Worm (Caenorhabditis elegans): ENCODE measurements around the gene dnj-15.
"Not testable (repeated sequence)": the region's sequence is repeated elsewhere in the genome, so short reads cannot be mapped to it uniquely, and the experiment has no call there.

Gene dnj-15

DNA sequence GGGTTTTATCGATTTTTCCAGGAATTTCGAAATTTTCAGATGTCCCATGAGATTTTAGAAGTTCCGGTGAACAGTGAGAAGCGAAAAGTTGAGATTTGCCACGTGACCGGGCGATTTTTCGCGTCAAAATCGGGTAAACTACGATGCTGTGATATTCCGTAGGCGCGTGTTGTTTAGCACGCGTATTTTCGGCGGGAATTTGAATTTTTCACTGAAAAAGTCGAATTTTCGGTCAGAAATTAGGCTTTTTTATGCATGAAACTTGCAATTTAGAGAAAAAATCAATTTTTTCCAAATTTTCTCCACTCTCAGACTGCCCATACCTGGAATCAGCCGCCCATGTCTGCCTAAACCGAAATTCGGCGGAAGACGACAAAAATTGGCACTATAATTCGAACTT is 2.2 kb downstream of the dnj-15 start, which contains the start of gene tsen-34:
Gene tsen-34, plus strand, starts transcription at position 34 of the 400 bp plus-strand sequence.
- TF ChIP-seq ztf-23 (GFP tag; IDR thresholded peaks at IDR 0.05) (no peak), cog-1 (tag; optimal IDR thresholded peaks at IDR 0.05) (no peak), klf-2 (GFP tag; conservative IDR thresholded peaks at IDR 0.05) (no peak), tab-1 (GFP tag; IDR thresholded peaks at IDR 0.05) (no peak), T22C8.4 (GFP tag; IDR thresholded peaks at IDR 0.05) (no peak), med-1 (GFP tag; optimal IDR thresholded peaks at IDR 0.05; ENCODE audit: insufficient read depth) (no peak), flt-1 (GFP tag; IDR thresholded peaks at IDR 0.05) (no peak), ztf-29 (GFP tag; IDR thresholded peaks at IDR 0.05) (no peak), ref-1 (GFP tag; conservative IDR thresholded peaks at IDR 0.05) (no peak)

ce11 chrIV:4180032-4180431 is 3.8 kb downstream of the dnj-15 start:
- 0 out of 2 replicates have a peak, but pooled peaks have one; percentile 39 for TF ChIP-seq ztf-23 (GFP tag; IDR thresholded peaks at IDR 0.05)

- TF ChIP-seq flt-1 (GFP tag; IDR thresholded peaks at IDR 0.05) (peak; percentile 51; the same call in 1 of the 2 replicates), ztf-23 (GFP tag; IDR thresholded peaks at IDR 0.05) (peak; percentile 78)
Measured at ce11 chrIV:4184767-4185166, 8.6 kb downstream of the dnj-15 start.

DNA sequence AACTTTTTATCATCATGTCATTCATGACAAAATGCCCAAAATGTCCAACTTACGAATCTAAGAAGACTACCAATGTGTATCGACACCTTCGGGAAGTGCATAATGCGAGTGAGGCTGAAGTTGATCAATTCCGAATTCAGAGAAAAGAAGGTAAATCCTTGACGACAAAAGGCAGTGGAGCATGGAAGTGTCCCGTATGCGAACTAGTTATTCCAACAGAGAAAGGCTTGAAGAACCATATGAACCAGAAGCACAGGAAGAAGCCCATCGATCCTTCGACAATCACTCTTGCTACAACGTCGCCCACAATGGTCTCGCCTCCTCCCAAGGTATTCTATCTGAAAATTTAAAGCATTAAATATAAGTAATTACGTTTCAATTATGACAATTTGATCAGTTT is 9.9 kb downstream of the dnj-15 start, which contains the start of gene K08D10.11:
Gene K08D10.11, minus strand, starts transcription at position 101 of the 400 bp plus-strand sequence.
- not testable (repeated sequence) for TF ChIP-seq T22C8.4 (GFP tag; IDR thresholded peaks at IDR 0.05); ztf-23 (GFP tag; IDR thresholded peaks at IDR 0.05); cog-1 (tag; optimal IDR thresholded peaks at IDR 0.05)

DNA sequence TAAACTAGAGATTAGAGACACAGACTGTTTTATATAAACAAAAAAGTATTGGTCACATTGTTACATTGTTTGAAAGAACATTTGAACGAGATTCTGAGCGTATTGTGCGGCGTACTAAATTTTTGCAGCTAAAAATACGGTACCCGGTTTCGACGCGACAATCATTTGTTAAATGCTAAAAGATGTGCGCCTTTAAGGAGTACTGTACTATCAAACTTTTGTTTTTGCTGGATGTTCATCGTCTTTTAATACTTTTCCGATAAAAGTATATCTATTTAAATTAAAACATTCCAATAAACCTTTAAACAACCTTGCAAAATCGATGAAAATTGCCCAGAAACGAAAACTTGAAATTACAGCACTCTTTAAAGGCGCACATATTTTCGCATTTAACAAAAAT is 20.5 kb downstream of the dnj-15 start, which contains the start of gene K06B9.6:
Gene K06B9.6, minus strand, starts transcription at position 101 of the 400 bp plus-strand sequence.
- not testable (repeated sequence) for TF ChIP-seq tab-1, flt-1, ztf-29 (GFP tag; IDR thresholded peaks at IDR 0.05)

DNA sequence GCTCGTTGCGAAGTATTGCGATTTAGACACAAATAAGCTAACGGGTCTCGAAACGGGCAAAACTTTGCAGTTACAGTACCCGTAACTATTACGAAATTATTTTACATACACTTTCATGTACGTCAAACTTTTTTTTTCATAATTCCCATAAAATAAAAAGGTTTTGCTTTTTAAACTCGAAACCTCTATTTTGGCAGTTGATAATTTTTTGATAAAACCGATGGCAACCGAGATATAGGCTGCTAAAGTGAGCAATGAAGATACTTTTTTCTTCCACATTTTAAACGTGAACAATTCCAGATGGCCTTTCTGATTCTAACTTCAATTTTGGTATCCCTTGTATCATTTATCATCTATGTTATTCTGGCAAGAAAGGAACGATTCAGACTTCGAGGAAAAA is 21.0 kb downstream of the dnj-15 start, which contains the start of gene cyp-25A6:
Gene cyp-25A6, plus strand, starts transcription at position 301 of the 400 bp plus-strand sequence.
- TF ChIP-seq T22C8.4 (GFP tag; IDR thresholded peaks at IDR 0.05); ref-1 (GFP tag; conservative IDR thresholded peaks at IDR 0.05); ztf-23 (GFP tag; IDR thresholded peaks at IDR 0.05): not testable (repeated sequence)

- no peak for TF ChIP-seq ztf-23 (GFP tag; IDR thresholded peaks at IDR 0.05)
- no peak for TF ChIP-seq med-1 (GFP tag; optimal IDR thresholded peaks at IDR 0.05; ENCODE audit: insufficient read depth)
- TF ChIP-seq cog-1 (tag; optimal IDR thresholded peaks at IDR 0.05), result no peak
- no peak for TF ChIP-seq tab-1 (GFP tag; IDR thresholded peaks at IDR 0.05)
- TF ChIP-seq flt-1 (GFP tag; IDR thresholded peaks at IDR 0.05), result no peak
- no peak for TF ChIP-seq klf-2 (GFP tag; conservative IDR thresholded peaks at IDR 0.05)
- TF ChIP-seq T22C8.4 (GFP tag; IDR thresholded peaks at IDR 0.05), result no peak
- no peak for TF ChIP-seq ztf-29 (GFP tag; IDR thresholded peaks at IDR 0.05)
- TF ChIP-seq ref-1 (GFP tag; conservative IDR thresholded peaks at IDR 0.05), result no peak
Measured at ce11 chrIV:4204275-4204674, 28.1 kb downstream of the dnj-15 start, which contains the start of gene pax-2. pax-2 (minus strand) TSS chrIV:4204375.

DNA sequence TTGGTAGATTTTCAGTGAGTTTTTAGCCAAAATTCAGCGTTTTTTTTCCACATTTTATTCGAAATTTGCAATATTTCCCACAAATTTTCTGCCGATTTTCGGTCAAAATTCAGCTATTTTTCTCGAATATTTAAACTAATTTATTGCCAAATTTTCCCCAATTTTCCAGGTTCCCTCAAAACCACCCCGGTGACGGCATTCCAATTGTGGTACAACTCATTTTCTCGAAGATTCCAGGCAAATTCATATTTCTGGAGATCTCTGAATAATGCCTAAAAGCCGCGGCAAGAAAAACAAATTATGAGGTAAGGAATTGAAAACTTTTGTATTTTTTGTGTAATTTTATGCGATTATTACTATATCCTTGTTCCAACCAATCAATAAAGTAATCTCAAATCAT is 30.9 kb downstream of the dnj-15 start, which contains the start of gene osgn-1:
Gene osgn-1, plus strand, starts transcription at position 301 of the 400 bp plus-strand sequence.
- TF ChIP-seq tab-1 (GFP tag; IDR thresholded peaks at IDR 0.05) (no peak), ztf-23 (GFP tag; IDR thresholded peaks at IDR 0.05) (no peak), klf-2 (GFP tag; conservative IDR thresholded peaks at IDR 0.05) (no peak), cog-1 (tag; optimal IDR thresholded peaks at IDR 0.05) (no peak), T22C8.4 (GFP tag; IDR thresholded peaks at IDR 0.05) (no peak), flt-1 (GFP tag; IDR thresholded peaks at IDR 0.05) (no peak), ref-1 (GFP tag; conservative IDR thresholded peaks at IDR 0.05) (no peak), ztf-29 (GFP tag; IDR thresholded peaks at IDR 0.05) (no peak), med-1 (GFP tag; optimal IDR thresholded peaks at IDR 0.05; ENCODE audit: insufficient read depth) (no peak)

DNA sequence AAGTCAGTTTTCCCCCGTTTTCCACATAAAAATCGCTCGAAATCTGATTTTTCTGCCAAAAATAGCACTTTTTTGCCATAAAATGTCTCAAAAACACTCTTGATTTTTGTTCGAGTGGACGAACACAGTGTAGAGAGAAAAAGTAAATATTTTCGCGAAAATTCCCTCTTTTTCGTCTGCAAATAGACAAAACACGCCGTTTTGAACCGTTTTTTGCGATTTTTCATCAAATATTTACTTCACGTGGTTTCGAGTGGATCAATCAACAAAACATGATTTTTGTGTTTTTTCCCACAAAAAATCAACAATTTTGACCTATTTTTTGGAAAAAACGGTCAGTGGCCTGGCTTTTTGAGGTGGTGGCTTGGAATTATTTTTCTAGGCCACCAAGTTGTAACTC is 32.9 kb downstream of the dnj-15 start:
- TF ChIP-seq ref-1 (GFP tag; conservative IDR thresholded peaks at IDR 0.05) (no peak), med-1 (GFP tag; optimal IDR thresholded peaks at IDR 0.05; ENCODE audit: insufficient read depth) (no peak), flt-1 (GFP tag; IDR thresholded peaks at IDR 0.05) (no peak), ztf-29 (GFP tag; IDR thresholded peaks at IDR 0.05) (no peak), tab-1 (GFP tag; IDR thresholded peaks at IDR 0.05) (no peak), klf-2 (GFP tag; conservative IDR thresholded peaks at IDR 0.05) (no peak), T22C8.4 (GFP tag; IDR thresholded peaks at IDR 0.05) (no peak), cog-1 (tag; optimal IDR thresholded peaks at IDR 0.05) (no peak), ztf-23 (GFP tag; IDR thresholded peaks at IDR 0.05) (no peak)

DNA sequence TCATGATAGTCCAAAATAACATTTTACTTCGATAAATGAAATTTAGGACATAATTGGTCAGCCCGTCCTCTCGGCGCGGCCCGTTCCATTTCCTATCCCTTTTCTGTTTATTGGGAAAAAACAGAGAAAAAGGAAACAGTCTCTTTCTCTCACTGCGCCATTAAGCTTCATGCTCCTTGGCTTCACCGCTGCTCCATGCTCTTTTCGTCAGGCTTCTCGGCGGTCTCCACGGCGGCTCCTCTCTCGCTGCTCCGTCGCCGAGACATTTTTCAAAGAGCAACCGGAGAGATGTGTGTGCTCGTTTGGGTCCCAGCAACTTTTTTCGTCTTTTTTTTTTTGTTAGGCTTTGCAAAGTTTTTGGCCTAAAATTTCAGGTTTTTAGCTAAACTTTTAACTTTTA is 34.7 kb downstream of the dnj-15 start:
- TF ChIP-seq klf-2 (GFP tag; conservative IDR thresholded peaks at IDR 0.05), result no peak
- TF ChIP-seq ztf-23 (GFP tag; IDR thresholded peaks at IDR 0.05), result no peak
- TF ChIP-seq flt-1 (GFP tag; IDR thresholded peaks at IDR 0.05), result no peak
- no peak for TF ChIP-seq ztf-29 (GFP tag; IDR thresholded peaks at IDR 0.05)
- no peak for TF ChIP-seq med-1 (GFP tag; optimal IDR thresholded peaks at IDR 0.05; ENCODE audit: insufficient read depth)
- TF ChIP-seq tab-1 (GFP tag; IDR thresholded peaks at IDR 0.05), result no peak
- TF ChIP-seq cog-1 (tag; optimal IDR thresholded peaks at IDR 0.05), result no peak
- no peak for TF ChIP-seq T22C8.4 (GFP tag; IDR thresholded peaks at IDR 0.05)

DNA sequence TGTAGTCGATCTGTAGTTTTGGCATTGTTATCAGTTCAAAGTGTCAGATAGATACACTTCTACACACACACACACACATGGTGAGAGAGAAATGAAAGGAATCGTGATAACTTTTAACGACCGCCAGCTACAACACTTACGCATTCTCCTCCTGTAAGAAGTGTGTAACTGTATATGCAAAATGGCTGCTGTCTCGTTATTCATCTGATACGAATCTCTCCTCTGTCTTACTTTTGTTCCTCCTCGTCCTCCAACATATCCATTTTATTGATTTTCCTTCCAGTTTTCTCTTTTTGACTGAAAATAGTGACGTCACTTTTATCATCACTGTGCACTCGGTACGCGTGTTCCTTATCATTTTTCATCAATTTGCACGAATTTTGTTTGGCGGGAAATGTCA is 36.5 kb downstream of the dnj-15 start:
- TF ChIP-seq flt-1 (GFP tag; IDR thresholded peaks at IDR 0.05) (no peak), klf-2 (GFP tag; conservative IDR thresholded peaks at IDR 0.05) (no peak), T22C8.4 (GFP tag; IDR thresholded peaks at IDR 0.05) (no peak)

Data from whole organism, midembryonic.